Worm (Caenorhabditis elegans) whole organism, L1 larva: ENCODE measurements around the gene Y4C6B.2.

Experiments
- C04F5.9 ChIP-seq: sonication (generic microtip); optimal IDR thresholded peaks from 2 replicates; lab custom pipeline; 2016; ENCODE audit warnings: missing genetic modification characterization, missing compliant biosample characterization
- C16A3.4 ChIP-seq: fragments of 150-350 bp; optimal IDR thresholded peaks from 2 replicates; lab custom pipeline; 2014; ENCODE audit warnings: missing biosample characterization, missing genetic modification characterization
- Y116A8C.19 ChIP-seq: sonication (generic microtip); optimal IDR thresholded peaks from 2 replicates; lab custom pipeline; 2016; ENCODE audit warnings: missing compliant biosample characterization, missing genetic modification characterization, borderline replicate concordance
- aha-1 ChIP-seq: fragments of 150-350 bp; optimal IDR thresholded peaks from 2 replicates; lab custom pipeline; 2014; ENCODE audit warnings: missing biosample characterization, missing genetic modification characterization
- alr-1 ChIP-seq: fragments of 200-800 bp; sonication (Bioruptor generic); optimal IDR thresholded peaks from 2 replicates; lab custom pipeline; 2018; ENCODE audit warnings: borderline replicate concordance, mild to moderate bottlenecking, missing genetic modification characterization, missing compliant biosample characterization
- ama-1 ChIP-seq: fragments of 150-350 bp; optimal IDR thresholded peaks from 2 replicates; lab custom pipeline; 2014
- blmp-1 ChIP-seq: fragments of 150-350 bp; optimal IDR thresholded peaks from 2 replicates; lab custom pipeline; 2014; ENCODE audit warnings: missing biosample characterization, missing genetic modification characterization
- ceh-63 ChIP-seq: fragments of 200-800 bp; sonication (Bioruptor generic); optimal IDR thresholded peaks from 2 replicates; lab custom pipeline; 2018; ENCODE audit warnings: mild to moderate bottlenecking, missing genetic modification characterization, missing compliant biosample characterization
- ceh-8 ChIP-seq: fragments of 200-800 bp; sonication (Bioruptor generic); optimal IDR thresholded peaks from 2 replicates; lab custom pipeline; 2018; ENCODE audit warnings: mild to moderate bottlenecking, missing genetic modification characterization, moderate library complexity, missing compliant biosample characterization
- ceh-88 ChIP-seq: fragments of 200-800 bp; sonication (Bioruptor generic); IDR thresholded peaks from 2 replicates; pipeline ENCODE4 v1.3.6; 2022; ENCODE audit warnings: missing genetic modification characterization, missing compliant biosample characterization
- ces-1 ChIP-seq: fragments of 150-350 bp; optimal IDR thresholded peaks from 2 replicates; lab custom pipeline; 2014; ENCODE audit warnings: missing biosample characterization, missing genetic modification reagents, missing genetic modification characterization
- dpl-1 ChIP-seq, 3 experiments: fragments of 150-350 bp in 2 of 3; sonication (generic microtip) in 1 of 3; optimal IDR thresholded peaks; 2 replicates each; lab custom pipeline; 2014 to 2017; ENCODE audit warnings: missing biosample characterization in 3 of 3, missing genetic modification characterization in 3 of 3, missing genetic modification reagents in 3 of 3
- dsc-1 ChIP-seq: sonication (generic microtip); optimal IDR thresholded peaks from 2 replicates; lab custom pipeline; 2016; ENCODE audit warnings: mild to moderate bottlenecking, missing genetic modification characterization, missing compliant biosample characterization
- efl-1 ChIP-seq, 4 experiments: fragments of 150-350 bp; optimal IDR thresholded peaks in 3 of 4; peaks in 1 of 4; 1 replicate in 1 of 4; 2 replicates in 3 of 4; lab custom pipeline; 2014; ENCODE audit warnings: missing biosample characterization in 2 of 4, missing genetic modification characterization in 2 of 4, missing genetic modification reagents in 2 of 4
- efl-3 ChIP-seq: fragments of 200-800 bp; sonication (Bioruptor generic); optimal IDR thresholded peaks from 2 replicates; lab custom pipeline; 2018; ENCODE audit warnings: mild to moderate bottlenecking, missing genetic modification characterization, missing compliant biosample characterization
- egl-27 ChIP-seq, 2 experiments: fragments of 150-350 bp in 1 of 2; sonication (generic microtip); optimal IDR thresholded peaks; 3 replicates each; lab custom pipeline; 2017 to 2018; ENCODE audit warnings: missing biosample characterization in 2 of 2, missing genetic modification characterization in 2 of 2, missing genetic modification reagents in 2 of 2
- elt-2 ChIP-seq: sonication (generic microtip); optimal IDR thresholded peaks from 2 replicates; lab custom pipeline; 2016; ENCODE audit warnings: missing genetic modification characterization, mild to moderate bottlenecking, inconsistent platforms, missing compliant biosample characterization, missing genetic modification reagents
- ets-5 ChIP-seq: fragments of 200-800 bp; sonication (Bioruptor generic); IDR thresholded peaks from 2 replicates; pipeline ENCODE4 v1.3.6; 2022; ENCODE audit warnings: missing genetic modification characterization, missing compliant biosample characterization
- fos-1 ChIP-seq: fragments of 150-350 bp; optimal IDR thresholded peaks from 2 replicates; lab custom pipeline; 2014; ENCODE audit warnings: missing biosample characterization, missing genetic modification characterization
- grh-1 ChIP-seq: fragments of 200-800 bp; sonication (Bioruptor generic); IDR thresholded peaks from 2 replicates; pipeline ENCODE4 v1.3.6; 2022; ENCODE audit warnings: missing genetic modification reagents, missing genetic modification characterization, missing compliant biosample characterization
- hlh-17 ChIP-seq: fragments of 200-800 bp; sonication (Bioruptor generic); optimal IDR thresholded peaks from 2 replicates; lab custom pipeline; 2018; ENCODE audit warnings: missing genetic modification characterization, mild to moderate bottlenecking, missing compliant biosample characterization, moderate library complexity, borderline replicate concordance
- isw-1 ChIP-seq: fragments of 200-800 bp; sonication (Bioruptor generic); IDR thresholded peaks from 2 replicates; pipeline ENCODE4 v1.3.6; 2022; ENCODE audit warnings: missing genetic modification characterization, missing compliant biosample characterization
- jun-1 ChIP-seq: fragments of 150-350 bp; optimal IDR thresholded peaks from 2 replicates; lab custom pipeline; 2014; ENCODE audit warnings: missing biosample characterization, missing genetic modification reagents, missing genetic modification characterization
- lin-13 ChIP-seq: fragments of 150-350 bp; optimal IDR thresholded peaks from 2 replicates; lab custom pipeline; 2014; ENCODE audit warnings: missing biosample characterization, missing genetic modification reagents, missing genetic modification characterization
- lin-14 ChIP-seq: fragments of 200-800 bp; sonication (Bioruptor generic); optimal IDR thresholded peaks from 2 replicates; lab custom pipeline; 2018; ENCODE audit warnings: mild to moderate bottlenecking, missing genetic modification characterization, moderate library complexity, missing compliant biosample characterization
- mdl-1 ChIP-seq, 2 experiments: fragments of 150-350 bp; optimal IDR thresholded peaks; 2 replicates each; lab custom pipeline; 2014 to 2017; ENCODE audit warnings: missing biosample characterization in 2 of 2, missing genetic modification characterization in 2 of 2, inconsistent platforms in 1 of 2
- mep-1 ChIP-seq: fragments of 150-350 bp; optimal IDR thresholded peaks from 2 replicates; lab custom pipeline; 2014; ENCODE audit warnings: missing biosample characterization, missing genetic modification characterization
- nhr-11 ChIP-seq: fragments of 150-350 bp; optimal IDR thresholded peaks from 2 replicates; lab custom pipeline; 2014; ENCODE audit warnings: missing biosample characterization, missing genetic modification characterization
- nhr-19 ChIP-seq: fragments of 200-800 bp; sonication (Bioruptor generic); conservative IDR thresholded peaks from 2 replicates; pipeline ENCODE4 v1.3.6; 2022; ENCODE audit warnings: missing genetic modification characterization, missing compliant biosample characterization
- nhr-20 ChIP-seq: sonication (generic microtip); optimal IDR thresholded peaks from 2 replicates; lab custom pipeline; 2016; ENCODE audit warnings: mild to moderate bottlenecking, missing genetic modification characterization, missing compliant biosample characterization
- nhr-237 ChIP-seq: fragments of 150-350 bp; optimal IDR thresholded peaks from 2 replicates; lab custom pipeline; 2014; ENCODE audit warnings: missing biosample characterization, missing genetic modification characterization
- nhr-28 ChIP-seq: fragments of 150-350 bp; optimal IDR thresholded peaks from 2 replicates; lab custom pipeline; 2014; ENCODE audit warnings: missing biosample characterization, missing genetic modification characterization
- nhr-47 ChIP-seq: sonication (generic microtip); optimal IDR thresholded peaks from 2 replicates; lab custom pipeline; 2016; ENCODE audit warnings: mild to moderate bottlenecking, missing genetic modification characterization, moderate library complexity, missing compliant biosample characterization
- nhr-71 ChIP-seq: sonication (generic microtip); optimal IDR thresholded peaks from 2 replicates; lab custom pipeline; 2016; ENCODE audit warnings: mild to moderate bottlenecking, missing genetic modification characterization, moderate library complexity, missing compliant biosample characterization
- nhr-85 ChIP-seq: sonication (generic microtip); peaks from one replicate; lab custom pipeline; 2016; ENCODE audit warnings: missing genetic modification characterization, inconsistent platforms, missing compliant biosample characterization
- nhr-90 ChIP-seq: sonication (generic microtip); optimal IDR thresholded peaks from 2 replicates; lab custom pipeline; 2016; ENCODE audit warnings: mild to moderate bottlenecking, missing genetic modification characterization, missing compliant biosample characterization; ENCODE audit not compliant: poor library complexity
- pax-3 ChIP-seq: fragments of 200-800 bp; sonication (Bioruptor generic); optimal IDR thresholded peaks from 2 replicates; lab custom pipeline; 2018; ENCODE audit warnings: mild to moderate bottlenecking, missing genetic modification characterization, moderate library complexity, missing compliant biosample characterization
- skn-1 ChIP-seq: fragments of 150-350 bp; optimal IDR thresholded peaks from 2 replicates; lab custom pipeline; 2014; ENCODE audit warnings: missing biosample characterization, missing genetic modification characterization
- snu-23 ChIP-seq: sonication (generic microtip); optimal IDR thresholded peaks from 2 replicates; lab custom pipeline; 2016; ENCODE audit warnings: missing genetic modification characterization, missing compliant biosample characterization
- sox-4 ChIP-seq: sonication (generic microtip); optimal IDR thresholded peaks from 2 replicates; lab custom pipeline; 2016; ENCODE audit warnings: missing genetic modification characterization, missing compliant biosample characterization
- swsn-7 ChIP-seq: sonication (generic microtip); optimal IDR thresholded peaks from 2 replicates; lab custom pipeline; 2016; ENCODE audit warnings: missing genetic modification characterization, missing compliant biosample characterization
- tbx-2 ChIP-seq: sonication (generic microtip); optimal IDR thresholded peaks from 2 replicates; lab custom pipeline; 2016; ENCODE audit warnings: missing genetic modification characterization, missing compliant biosample characterization
- unc-130 ChIP-seq: fragments of 150-350 bp; optimal IDR thresholded peaks from 2 replicates; lab custom pipeline; 2017; ENCODE audit warnings: missing biosample characterization, missing genetic modification characterization, inconsistent platforms
- unc-62 ChIP-seq: fragments of 150-350 bp; optimal IDR thresholded peaks from 2 replicates; lab custom pipeline; 2014; ENCODE audit warnings: missing biosample characterization, missing genetic modification reagents, missing genetic modification characterization
- unc-86 ChIP-seq: sonication (generic microtip); optimal IDR thresholded peaks from 2 replicates; lab custom pipeline; 2016; ENCODE audit warnings: missing genetic modification characterization, missing compliant biosample characterization
- unc-98 ChIP-seq: fragments of 200-800 bp; sonication (Bioruptor generic); IDR thresholded peaks from 2 replicates; pipeline ENCODE4 v1.3.6; 2022; ENCODE audit warnings: missing genetic modification characterization, missing compliant biosample characterization
- vab-15 ChIP-seq: sonication (generic microtip); optimal IDR thresholded peaks from 2 replicates; lab custom pipeline; 2017; ENCODE audit warnings: missing genotype, mild to moderate bottlenecking, missing genetic modification characterization, missing compliant biosample characterization
- xbp-1 ChIP-seq: sonication (generic microtip); optimal IDR thresholded peaks from 2 replicates; lab custom pipeline; 2016; ENCODE audit warnings: missing genetic modification characterization, missing compliant biosample characterization
- zip-4 ChIP-seq: fragments of 200-800 bp; sonication (Bioruptor generic); optimal IDR thresholded peaks from 2 replicates; lab custom pipeline; 2018; ENCODE audit warnings: mild to moderate bottlenecking, missing genetic modification characterization, moderate library complexity, missing compliant biosample characterization
- ztf-4 ChIP-seq: fragments of 150-350 bp; optimal IDR thresholded peaks from 2 replicates; lab custom pipeline; 2014; ENCODE audit warnings: missing biosample characterization, missing genetic modification characterization

Gene Y4C6B.2

ce11 chrIV:5334518-5334917 is 4.9 kb upstream of the Y4C6B.2 start (continued):
- TF ChIP-seq fos-1 (tag; lab: Kevin White, UChicago) (peak; percentile 80), efl-3 (GFP tag; lab: Kevin White, UChicago) (no peak), unc-130 (peak; percentile 55), isw-1 (GFP tag; lab: Robert Waterston, UW) (peak; percentile 36), lin-13 (GFP tag; lab: Kevin White, UChicago) (peak; percentile 32), nhr-90 (tag; lab: Kevin White, UChicago) (peak; percentile 70), jun-1 (tag; lab: Kevin White, UChicago) (peak; percentile 14), ceh-88 (GFP tag; lab: Robert Waterston, UW) (peak; percentile 35; the same call in 1 of the 2 replicates), xbp-1 (peak; percentile 50), vab-15 (tag; lab: Kevin White, UChicago) (peak; percentile 13), C16A3.4 (tag; lab: Kevin White, UChicago) (peak; percentile 64), sox-4 (no peak), ets-5 (GFP tag; lab: Robert Waterston, UW) (no peak), dpl-1 (GFP tag; optimal IDR thresholded peaks at IDR 0.05; lab: Kevin White, UChicago) (peak; percentile 9 to 52 (median 38)), nhr-20 (tag; lab: Kevin White, UChicago) (peak; percentile 60), blmp-1 (tag; lab: Kevin White, UChicago) (peak; percentile 23)

- TF ChIP-seq ces-1 (GFP tag; lab: Kevin White, UChicago), result no peak
- TF ChIP-seq zip-4 (GFP tag; lab: Kevin White, UChicago), result no peak
- TF ChIP-seq dpl-1 (GFP tag; optimal IDR thresholded peaks at IDR 0.05; lab: Kevin White, UChicago), result no peak
- no peak for TF ChIP-seq hlh-17 (GFP tag; lab: Kevin White, UChicago)
- TF ChIP-seq lin-13 (GFP tag; lab: Kevin White, UChicago), result no peak
- TF ChIP-seq C16A3.4 (tag; lab: Kevin White, UChicago), result no peak
- TF ChIP-seq efl-1 (optimal IDR thresholded peaks at IDR 0.05; lab: Kevin White, UChicago), result no peak
- TF ChIP-seq efl-1 (GFP tag; optimal IDR thresholded peaks at IDR 0.05 in 1 of 2; lab: Kevin White, UChicago), result peak in 1 of 2 experiments; percentile 59
- TF ChIP-seq isw-1 (GFP tag; lab: Robert Waterston, UW), result no peak
- TF ChIP-seq nhr-237 (tag; lab: Kevin White, UChicago), result no peak
- TF ChIP-seq ceh-63 (GFP tag; lab: Kevin White, UChicago), result no peak
- no peak for TF ChIP-seq nhr-90 (tag; lab: Kevin White, UChicago)
- TF ChIP-seq aha-1 (tag; lab: Kevin White, UChicago), result no peak
- no peak for TF ChIP-seq swsn-7 (tag; lab: Kevin White, UChicago)
- no peak for TF ChIP-seq ztf-4 (tag; lab: Kevin White, UChicago)
- no peak for TF ChIP-seq fos-1 (tag; lab: Kevin White, UChicago)
- no peak for TF ChIP-seq unc-62 (GFP tag; lab: Kevin White, UChicago)
- no peak for TF ChIP-seq grh-1 (GFP tag; lab: Robert Waterston, UW)
- TF ChIP-seq alr-1 (tag; lab: Kevin White, UChicago), result no peak
- TF ChIP-seq mdl-1 (tag; optimal IDR thresholded peaks at IDR 0.05; lab: Kevin White, UChicago), result no peak
- TF ChIP-seq pax-3 (tag; lab: Kevin White, UChicago), result no peak
- TF ChIP-seq nhr-85, result peak; percentile 81
- peak; percentile 49 for TF ChIP-seq nhr-71 (tag; lab: Kevin White, UChicago)
- TF ChIP-seq nhr-28 (tag; lab: Kevin White, UChicago), result no peak
- TF ChIP-seq skn-1 (tag; lab: Kevin White, UChicago), result no peak
- peak; percentile 5 for TF ChIP-seq mep-1 (tag; lab: Kevin White, UChicago)
- TF ChIP-seq tbx-2, result no peak
- TF ChIP-seq blmp-1 (tag; lab: Kevin White, UChicago), result peak; percentile 67
- peak; percentile 69 for TF ChIP-seq lin-14
- TF ChIP-seq jun-1 (tag; lab: Kevin White, UChicago), result no peak
- peak; percentile 10 for TF ChIP-seq snu-23
- no peak for TF ChIP-seq nhr-19
- TF ChIP-seq dsc-1 (tag; lab: Kevin White, UChicago), result no peak
- TF ChIP-seq ceh-8 (GFP tag; lab: Kevin White, UChicago), result no peak
- no peak for TF ChIP-seq Y116A8C.19
- TF ChIP-seq C04F5.9 (tag; lab: Kevin White, UChicago), result no peak
- TF ChIP-seq nhr-11, result no peak
- TF ChIP-seq egl-27 (tag; optimal IDR thresholded peaks at IDR 0.05; lab: Kevin White, UChicago), result no peak
- no peak for TF ChIP-seq ama-1 (lab: Kevin White, UChicago)
- TF ChIP-seq elt-2, result no peak
- peak; percentile 61 for TF ChIP-seq unc-86 (tag; lab: Kevin White, UChicago)
- no peak for TF ChIP-seq unc-98 (GFP tag; lab: Robert Waterston, UW)
- TF ChIP-seq nhr-47 (tag; lab: Kevin White, UChicago), result no peak
Measured at ce11 chrIV:5337649-5338048, 1.7 kb upstream of the Y4C6B.2 start.
